Worm (Caenorhabditis elegans): ENCODE measurements around the gene T24F1.7.
A peak's percentile ranks its signal among the peaks of the same experiment; 100 is the strongest.

The T24F1.7 gene

DNA sequence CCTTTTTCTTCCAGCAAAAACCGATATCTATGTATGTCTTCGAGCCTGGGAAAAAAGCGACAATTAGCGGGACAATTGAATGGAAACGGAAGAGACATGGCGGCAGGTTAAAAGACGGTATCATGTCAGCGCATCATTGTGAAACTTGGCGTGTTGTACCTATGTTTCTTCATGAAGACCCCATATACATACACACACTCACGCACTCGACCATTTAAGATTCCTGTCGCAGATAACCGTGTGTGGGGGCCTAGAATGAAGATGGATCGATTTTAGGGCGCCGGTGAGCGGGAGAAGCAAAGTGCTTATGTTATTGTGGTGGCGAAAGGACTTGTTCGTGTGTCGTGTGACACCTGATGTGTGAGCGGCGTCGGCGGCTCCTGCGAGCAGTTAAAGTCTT is 35.4 kb upstream of the T24F1.7 start:
- TF ChIP-seq unc-62 (GFP tag; optimal IDR thresholded peaks at IDR 0.05 in 1 of 2) (peak in 1 of 2 experiments; percentile 1), unc-62 (tag; optimal IDR thresholded peaks at IDR 0.05) (no peak), mxl-2 (GFP tag; conservative IDR thresholded peaks at IDR 0.05) (no peak), nhr-77 (tag; optimal IDR thresholded peaks at IDR 0.05) (no peak), fos-1 (tag; optimal IDR thresholded peaks at IDR 0.05) (no peak), nhr-111 (GFP tag; optimal IDR thresholded peaks at IDR 0.05) (no peak), lin-29 (GFP tag; IDR thresholded peaks at IDR 0.05) (no peak), aha-1 (tag) (no peak)

DNA sequence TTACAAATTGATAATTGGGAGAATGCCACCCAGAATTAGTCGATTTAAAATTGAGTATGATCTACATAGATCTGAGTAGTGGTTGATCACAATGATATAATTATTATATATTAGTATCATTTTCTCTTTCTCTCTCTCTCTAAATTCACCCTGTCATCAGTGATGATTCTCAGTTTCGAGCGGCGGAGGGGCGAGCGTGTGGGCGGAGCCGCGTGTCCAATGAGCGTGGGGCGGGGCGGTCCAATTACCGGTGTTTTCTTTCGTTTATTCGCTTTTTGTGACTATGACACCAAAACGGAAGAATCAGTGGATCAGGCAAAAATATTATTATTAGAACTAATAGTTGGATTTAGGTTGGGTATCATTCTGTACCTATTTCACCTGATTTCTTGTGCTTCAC is 32.4 kb upstream of the T24F1.7 start:
- TF ChIP-seq ztf-7 (tag; optimal IDR thresholded peaks at IDR 0.05) (no peak), egl-27 (tag; optimal IDR thresholded peaks at IDR 0.05) (no peak), set-16 (GFP tag; IDR thresholded peaks at IDR 0.05) (0 out of 2 replicates have a peak, but pooled peaks have one; percentile 11), ceh-32 (tag; optimal IDR thresholded peaks at IDR 0.05; ENCODE audit: poor library complexity) (no peak), spr-1 (tag; optimal IDR thresholded peaks at IDR 0.05) (no peak), spr-3 (GFP tag; optimal IDR thresholded peaks at IDR 0.05) (no peak)

ce11 chrII:11281177-11281576 is 31.1 kb upstream of the T24F1.7 start:
- no peak for TF ChIP-seq F49E8.2 (tag; optimal IDR thresholded peaks at IDR 0.05; ENCODE audit: borderline replicate concordance)
- no peak for TF ChIP-seq egl-43 (GFP tag; IDR thresholded peaks at IDR 0.05)
- TF ChIP-seq skn-1 (tag; optimal IDR thresholded peaks at IDR 0.05), result no peak
- no peak for TF ChIP-seq gei-8 (GFP tag; optimal IDR thresholded peaks at IDR 0.05)
- TF ChIP-seq ztf-11 (tag; optimal IDR thresholded peaks at IDR 0.05), result no peak

- no peak for TF ChIP-seq R02D3.7 (tag; optimal IDR thresholded peaks at IDR 0.05)
- no peak for TF ChIP-seq aha-1 (tag)
- TF ChIP-seq ctbp-1 (GFP tag; IDR thresholded peaks at IDR 0.05), result no peak
- TF ChIP-seq tra-1 (GFP tag; IDR thresholded peaks at IDR 0.05), result no peak
- no peak for TF ChIP-seq dmd-9 (GFP tag; IDR thresholded peaks at IDR 0.05)
- no peak for TF ChIP-seq nhr-10 (tag; optimal IDR thresholded peaks at IDR 0.05)
- no peak for TF ChIP-seq hlh-11 (tag; optimal IDR thresholded peaks at IDR 0.05)
- TF ChIP-seq zip-11 (GFP tag; IDR thresholded peaks at IDR 0.05), result no peak
- TF ChIP-seq nhr-28 (tag; optimal IDR thresholded peaks at IDR 0.05), result no peak
- no peak for TF ChIP-seq ceh-32 (tag; optimal IDR thresholded peaks at IDR 0.05; ENCODE audit: poor library complexity)
- no peak for TF ChIP-seq ceh-82 (tag; optimal IDR thresholded peaks at IDR 0.05)
- TF ChIP-seq ama-1 (optimal IDR thresholded peaks at IDR 0.05), result no peak
- no peak for TF ChIP-seq nhr-111 (GFP tag; optimal IDR thresholded peaks at IDR 0.05)
Observed at ce11 chrII:11281666-11282065, 30.7 kb upstream of the T24F1.7 start, which contains the start of gene unc-130. Gene unc-130, plus strand, starts transcription at chrII:11281966.

ce11 chrII:11283013-11283412 is 29.3 kb upstream of the T24F1.7 start:
- no peak for TF ChIP-seq dmd-6 (GFP tag; IDR thresholded peaks at IDR 0.05)
- TF ChIP-seq tra-1 (GFP tag; IDR thresholded peaks at IDR 0.05), result no peak
- no peak for TF ChIP-seq nhr-237 (tag; optimal IDR thresholded peaks at IDR 0.05)
- TF ChIP-seq lir-3 (tag; optimal IDR thresholded peaks at IDR 0.05), result no peak

ce11 chrII:11283803-11284202 is 28.5 kb upstream of the T24F1.7 start:
- TF ChIP-seq zfp-3 (GFP tag; conservative IDR thresholded peaks at IDR 0.05), result no peak
- TF ChIP-seq daf-16 (GFP tag; optimal IDR thresholded peaks at IDR 0.05), result no peak
- peak; percentile 29 for TF ChIP-seq daf-16 (tag; optimal IDR thresholded peaks at IDR 0.05)
- peak; percentile 71 for TF ChIP-seq pqm-1 (tag; optimal IDR thresholded peaks at IDR 0.05)
- peak; percentile 6 for TF ChIP-seq nhr-28 (tag; optimal IDR thresholded peaks at IDR 0.05)
